Worm (Caenorhabditis elegans): Measurements from ENCODE around the gene C17E7.9.

Gene C17E7.9

ce11 chrV:3870359-3870758 lies 20.3 kb downstream of the C17E7.9 start:
- TF ChIP-seq ceh-88 (GFP tag; IDR thresholded peaks at IDR 0.05) (no peak), jun-1 (tag; optimal IDR thresholded peaks at IDR 0.05) (no peak), fkh-8 (tag; optimal IDR thresholded peaks at IDR 0.05) (peak; percentile 99), nhr-237 (tag; optimal IDR thresholded peaks at IDR 0.05) (no peak), pax-3 (tag; optimal IDR thresholded peaks at IDR 0.05) (peak; percentile 72), C04F5.9 (tag; optimal IDR thresholded peaks at IDR 0.05) (no peak), lin-14 (GFP tag; optimal IDR thresholded peaks at IDR 0.05) (peak; percentile 37), nhr-76 (tag; optimal IDR thresholded peaks at IDR 0.05) (no peak), lir-3 (tag; optimal IDR thresholded peaks at IDR 0.05; ENCODE audit: poor library complexity) (no peak), unc-62 (GFP tag; optimal IDR thresholded peaks at IDR 0.05) (no peak), C16A3.4 (tag; optimal IDR thresholded peaks at IDR 0.05) (no peak), lin-15B (tag; optimal IDR thresholded peaks at IDR 0.05) (no peak), fos-1 (tag; optimal IDR thresholded peaks at IDR 0.05) (peak; percentile 70), ceh-82 (tag; optimal IDR thresholded peaks at IDR 0.05) (no peak), sptf-1 (tag; optimal IDR thresholded peaks at IDR 0.05) (no peak), nhr-28 (tag; optimal IDR thresholded peaks at IDR 0.05) (no peak), mef-2 (tag; optimal IDR thresholded peaks at IDR 0.05) (peak; percentile 48), irx-1 (tag; optimal IDR thresholded peaks at IDR 0.05) (peak; percentile 22), nhr-20 (tag; optimal IDR thresholded peaks at IDR 0.05) (peak; percentile 62), fkh-4 (tag; optimal IDR thresholded peaks at IDR 0.05; ENCODE audit: borderline replicate concordance) (peak; percentile 18), ceh-90 (tag; optimal IDR thresholded peaks at IDR 0.05) (no peak), dsc-1 (tag; optimal IDR thresholded peaks at IDR 0.05) (peak; percentile 98), xbp-1 (tag; optimal IDR thresholded peaks at IDR 0.05) (peak; percentile 18), hlh-17 (GFP tag; optimal IDR thresholded peaks at IDR 0.05; ENCODE audit: borderline replicate concordance) (no peak), zip-4 (GFP tag; optimal IDR thresholded peaks at IDR 0.05) (no peak), ceh-8 (GFP tag; optimal IDR thresholded peaks at IDR 0.05) (peak; percentile 10), nhr-47 (tag; optimal IDR thresholded peaks at IDR 0.05) (peak; percentile 90), blmp-1 (tag; optimal IDR thresholded peaks at IDR 0.05) (no peak), efl-3 (GFP tag; optimal IDR thresholded peaks at IDR 0.05) (no peak), swsn-7 (tag; optimal IDR thresholded peaks at IDR 0.05) (peak; percentile 63), Y116A8C.19 (tag; optimal IDR thresholded peaks at IDR 0.05; ENCODE audit: borderline replicate concordance) (no peak), grh-1 (GFP tag; IDR thresholded peaks at IDR 0.05) (no peak), lsy-2 (tag; optimal IDR thresholded peaks at IDR 0.05) (peak in 1 of 2 experiments; percentile 53), mdl-1 (tag; optimal IDR thresholded peaks at IDR 0.05) (no peak), hlh-4 (tag; optimal IDR thresholded peaks at IDR 0.05) (peak; percentile 65), unc-30 (tag; optimal IDR thresholded peaks at IDR 0.05) (no peak), ztf-4 (tag; optimal IDR thresholded peaks at IDR 0.05) (peak; percentile 63), sox-4 (tag; optimal IDR thresholded peaks at IDR 0.05) (peak; percentile 89), mep-1 (tag; optimal IDR thresholded peaks at IDR 0.05) (peak; percentile 8), skn-1 (tag; optimal IDR thresholded peaks at IDR 0.05) (no peak), C34B4.2 (tag; optimal IDR thresholded peaks at IDR 0.05) (no peak), nhr-71 (tag; optimal IDR thresholded peaks at IDR 0.05) (peak; percentile 91), nhr-11 (tag; optimal IDR thresholded peaks at IDR 0.05) (peak; percentile 76), F16B12.6 (tag; optimal IDR thresholded peaks at IDR 0.05) (no peak)

ce11 chrV:3868905-3869304 lies 21.8 kb downstream of the C17E7.9 start, which contains the start of gene nhr-157:
Gene nhr-157 (minus strand): TSS chrV:3869005.
- TF ChIP-seq sptf-1 (tag; optimal IDR thresholded peaks at IDR 0.05) (no peak), fkh-8 (tag; optimal IDR thresholded peaks at IDR 0.05) (peak; percentile 47), lsy-2 (tag; optimal IDR thresholded peaks at IDR 0.05) (no peak), unc-130 (tag; optimal IDR thresholded peaks at IDR 0.05) (no peak)
